Worm (Caenorhabditis elegans) whole organism, L3 larva: Measurements from ENCODE around the gene F08D12.4.

ENCODE experiments used
- aly-2 ChIP-seq: fragments of 150-350 bp; optimal IDR thresholded peaks from 2 replicates; lab custom pipeline; 2014; ENCODE audit warnings: missing biosample characterization, missing genetic modification characterization
- ceh-16 ChIP-seq: sonication (generic microtip); optimal IDR thresholded peaks from 2 replicates; lab custom pipeline; 2017; ENCODE audit warnings: missing biosample characterization, missing genetic modification characterization
- ceh-82 ChIP-seq: fragments of 150-350 bp; optimal IDR thresholded peaks from 2 replicates; lab custom pipeline; 2014; ENCODE audit warnings: missing biosample characterization, missing genetic modification characterization
- fkh-10 ChIP-seq: sonication (generic microtip); optimal IDR thresholded peaks from 2 replicates; lab custom pipeline; 2017; ENCODE audit warnings: missing biosample characterization, missing genetic modification reagents, missing genetic modification characterization
- nhr-23 ChIP-seq: fragments of 150-350 bp; optimal IDR thresholded peaks from 2 replicates; lab custom pipeline; 2014; ENCODE audit warnings: missing biosample characterization, missing genetic modification reagents, missing genetic modification characterization
- nhr-76 ChIP-seq: fragments of 150-350 bp; sonication (generic microtip); optimal IDR thresholded peaks from 5 replicates; lab custom pipeline; 2014; ENCODE audit warnings: missing biosample characterization, missing genetic modification characterization
- pha-4 ChIP-seq: fragments of 150-350 bp; optimal IDR thresholded peaks from 2 replicates; lab custom pipeline; 2014; ENCODE audit warnings: missing biosample characterization, missing genetic modification reagents, missing genetic modification characterization
- sea-2 ChIP-seq: fragments of 150-350 bp; sonication (generic microtip); optimal IDR thresholded peaks from 4 replicates; lab custom pipeline; 2014; ENCODE audit warnings: missing biosample characterization, missing genetic modification reagents, missing genetic modification characterization
- skn-1 ChIP-seq: fragments of 150-350 bp; optimal IDR thresholded peaks from 2 replicates; lab custom pipeline; 2014; ENCODE audit warnings: missing biosample characterization, missing genetic modification characterization
- snpc-4 ChIP-seq: fragments of 150-350 bp; optimal IDR thresholded peaks from 2 replicates; lab custom pipeline; 2014; ENCODE audit warnings: missing biosample characterization, missing genetic modification characterization
- unc-62 ChIP-seq: fragments of 150-350 bp; sonication (generic microtip); optimal IDR thresholded peaks from 4 replicates; lab custom pipeline; 2014; ENCODE audit warnings: missing biosample characterization, missing genetic modification reagents, missing genetic modification characterization
- zag-1 ChIP-seq: fragments of 150-350 bp; optimal IDR thresholded peaks from 2 replicates; lab custom pipeline; 2014; ENCODE audit warnings: missing biosample characterization, missing genetic modification characterization
- ztf-4 ChIP-seq: fragments of 150-350 bp; optimal IDR thresholded peaks from 2 replicates; lab custom pipeline; 2014; ENCODE audit warnings: missing biosample characterization, missing genetic modification characterization

DNA sequence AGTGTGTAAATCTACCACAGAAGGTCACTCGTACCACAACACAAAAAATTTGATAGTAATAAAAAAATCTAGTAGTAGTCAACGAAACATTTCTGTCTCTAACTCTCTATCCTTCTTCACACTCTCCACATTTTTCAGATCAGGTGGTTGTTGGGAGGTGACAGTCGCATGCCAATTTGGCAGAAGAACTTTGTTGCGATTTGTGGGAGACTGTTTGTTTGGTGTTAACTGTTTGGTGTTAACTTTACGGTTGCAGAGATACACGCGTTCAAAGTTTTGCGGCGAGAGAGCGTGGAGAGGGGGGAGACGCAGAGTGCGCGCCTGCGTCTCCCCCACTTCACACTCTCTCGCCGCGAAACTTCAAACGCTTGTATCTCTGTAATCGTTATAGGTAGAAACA lies 27.0 kb downstream of the F08D12.4 start:
- TF ChIP-seq sea-2 (GFP tag; lab: Kevin White, UChicago) (no peak), aly-2 (tag; lab: Kevin White, UChicago) (no peak), fkh-10 (GFP tag; lab: Kevin White, UChicago) (no peak), nhr-76 (tag; lab: Kevin White, UChicago) (no peak), zag-1 (tag; lab: Kevin White, UChicago) (no peak), pha-4 (peak; percentile 42), nhr-23 (no peak), skn-1 (tag; lab: Kevin White, UChicago) (no peak), snpc-4 (tag; lab: Kevin White, UChicago) (no peak), ztf-4 (tag; lab: Kevin White, UChicago) (no peak), ceh-82 (tag; lab: Kevin White, UChicago) (no peak), unc-62 (GFP tag; lab: Kevin White, UChicago) (no peak), ceh-16 (tag; lab: Kevin White, UChicago) (no peak)
